Worm (Caenorhabditis elegans) whole organism, L2 larva: Measurements from ENCODE around the gene R07E5.19.

Experiments
- ama-1 ChIP-seq: fragments of 150-350 bp; optimal IDR thresholded peaks from 2 replicates; lab custom pipeline; 2018; ENCODE audit warnings: inconsistent platforms
- ceh-16 ChIP-seq: fragments of 150-350 bp; optimal IDR thresholded peaks from 2 replicates; lab custom pipeline; 2014; ENCODE audit warnings: missing biosample characterization, missing genetic modification characterization
- nhr-12 ChIP-seq: fragments of 150-350 bp; optimal IDR thresholded peaks from 2 replicates; lab custom pipeline; 2014; ENCODE audit warnings: missing biosample characterization, missing genetic modification characterization
- peb-1 ChIP-seq: fragments of 150-350 bp; optimal IDR thresholded peaks from 2 replicates; lab custom pipeline; 2014; ENCODE audit warnings: missing biosample characterization, missing genetic modification characterization
- snpc-4 ChIP-seq: fragments of 150-350 bp; optimal IDR thresholded peaks from 2 replicates; lab custom pipeline; 2014; ENCODE audit warnings: missing biosample characterization, missing genetic modification characterization
- unc-39 ChIP-seq: fragments of 150-350 bp; optimal IDR thresholded peaks from 2 replicates; lab custom pipeline; 2014; ENCODE audit warnings: missing biosample characterization, missing genetic modification characterization
- unc-62 ChIP-seq: fragments of 150-350 bp; optimal IDR thresholded peaks from 2 replicates; lab custom pipeline; 2014; ENCODE audit warnings: missing biosample characterization, missing genetic modification reagents, missing genetic modification characterization

DNA sequence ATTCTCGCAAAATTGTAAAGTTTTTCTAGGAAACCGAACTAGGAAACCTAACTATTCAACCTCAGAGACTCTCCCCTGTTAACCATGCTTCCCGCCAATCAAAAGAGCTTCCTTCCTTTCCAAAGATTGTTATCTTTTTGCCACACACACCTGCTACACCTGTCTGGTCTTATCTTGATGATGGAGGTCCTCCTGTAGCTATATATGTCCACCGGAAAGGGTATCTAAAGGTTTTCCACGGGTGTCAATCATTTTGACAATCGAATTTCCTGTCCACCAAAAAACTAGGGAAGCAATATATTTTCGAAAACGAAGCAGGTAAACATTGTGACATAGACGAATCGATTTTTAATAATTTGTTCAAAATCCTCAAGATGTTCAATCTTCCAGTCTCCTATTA, 35.9 kb upstream of the R07E5.19 start:
- no peak for TF ChIP-seq snpc-4 (tag; lab: Kevin White, UChicago)
- TF ChIP-seq unc-39 (tag; lab: Kevin White, UChicago): no peak
- TF ChIP-seq nhr-12: no peak
- no peak for TF ChIP-seq peb-1
- no peak for TF ChIP-seq ama-1
- peak; percentile 30 for TF ChIP-seq ceh-16 (tag; lab: Kevin White, UChicago)
- TF ChIP-seq unc-62 (GFP tag; lab: Kevin White, UChicago): no peak
